Worm (Caenorhabditis elegans) whole organism, mixed stage, embryonic: ENCODE measurements around the gene F26F4.12.

Experiments
- blmp-1 ChIP-seq: fragments of 150-350 bp; optimal IDR thresholded peaks from 2 replicates; lab custom pipeline; 2014; ENCODE audit warnings: missing biosample characterization, missing genetic modification characterization
- ceh-39 ChIP-seq: fragments of 150-350 bp; optimal IDR thresholded peaks from 2 replicates; lab custom pipeline; 2014; ENCODE audit warnings: missing biosample characterization, missing genetic modification characterization
- elt-3 ChIP-seq: fragments of 150-350 bp; optimal IDR thresholded peaks from 2 replicates; lab custom pipeline; 2014; ENCODE audit warnings: missing biosample characterization, missing genetic modification characterization
- ham-2 ChIP-seq: fragments of 200-800 bp; sonication (Bioruptor generic); optimal IDR thresholded peaks from 2 replicates; lab custom pipeline; 2018; ENCODE audit warnings: mild to moderate bottlenecking, missing genetic modification characterization, missing compliant biosample characterization
- mep-1 ChIP-seq: fragments of 150-350 bp; optimal IDR thresholded peaks from 2 replicates; lab custom pipeline; 2017; ENCODE audit warnings: missing biosample characterization, missing genetic modification reagents, missing genetic modification characterization, inconsistent platforms
- nhr-28 ChIP-seq: fragments of 150-350 bp; optimal IDR thresholded peaks from 2 replicates; lab custom pipeline; 2014; ENCODE audit warnings: missing biosample characterization, missing genetic modification characterization
- nhr-76 ChIP-seq: sonication (generic microtip); optimal IDR thresholded peaks from 2 replicates; lab custom pipeline; 2017; ENCODE audit warnings: missing biosample characterization, missing genetic modification characterization
- pha-4 ChIP-seq: fragments of 150-350 bp; optimal IDR thresholded peaks from 2 replicates; lab custom pipeline; 2018; ENCODE audit warnings: missing biosample characterization, missing genetic modification reagents, missing genetic modification characterization
- sem-2 ChIP-seq: fragments of 200-800 bp; sonication (Bioruptor generic); optimal IDR thresholded peaks from 2 replicates; lab custom pipeline; 2018; ENCODE audit warnings: mild to moderate bottlenecking, missing genetic modification characterization, missing compliant biosample characterization
- snpc-4 ChIP-seq: fragments of 150-350 bp; optimal IDR thresholded peaks from 2 replicates; lab custom pipeline; 2014; ENCODE audit warnings: missing biosample characterization, missing genetic modification characterization
- sptf-1 ChIP-seq: sonication (generic microtip); optimal IDR thresholded peaks from 2 replicates; lab custom pipeline; 2017; ENCODE audit warnings: mild to moderate bottlenecking, missing genetic modification characterization, moderate library complexity, missing compliant biosample characterization
- unc-62 ChIP-seq: fragments of 150-350 bp; optimal IDR thresholded peaks from 2 replicates; lab custom pipeline; 2014; ENCODE audit warnings: missing biosample characterization, missing genetic modification reagents, missing genetic modification characterization

ce11 chrIII:4920221-4920620, 10.4 kb upstream of the F26F4.12 start, which contains the start of gene ula-1:
- TF ChIP-seq elt-3 (no peak), snpc-4 (no peak), ham-2 (GFP tag; lab: Kevin White, UChicago) (no peak), blmp-1 (tag; lab: Kevin White, UChicago) (no peak), ceh-39 (no peak), nhr-28 (no peak), nhr-76 (tag; lab: Kevin White, UChicago) (no peak), sem-2 (GFP tag; lab: Kevin White, UChicago) (no peak), mep-1 (tag; lab: Kevin White, UChicago) (no peak), sptf-1 (tag; lab: Kevin White, UChicago) (no peak), unc-62 (GFP tag; lab: Kevin White, UChicago) (no peak), pha-4 (no peak)
